Fruit fly (Drosophila melanogaster): ENCODE results near the gene Efa6.

The Efa6 gene

DNA sequence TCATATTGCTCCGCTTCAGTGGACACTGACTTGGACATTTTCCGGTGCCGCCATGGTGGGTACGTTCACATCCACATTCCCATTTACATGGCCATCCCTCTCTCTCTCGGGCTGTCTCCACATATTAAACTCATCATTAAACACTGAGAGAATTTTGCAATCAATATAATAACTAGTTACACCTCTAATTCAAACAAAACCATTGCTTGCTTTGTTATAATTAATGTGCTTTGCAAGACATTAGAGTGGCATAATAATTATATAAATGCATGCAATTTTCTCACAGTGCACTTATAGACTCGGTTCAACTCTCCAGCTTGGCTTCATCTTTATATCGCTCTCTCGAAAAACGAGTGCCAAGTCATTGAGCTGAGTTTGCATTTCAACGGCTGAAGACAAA, 37.2 kb downstream of the Efa6 start (continued):
- TF ChIP-seq gsb-n (tag; optimal IDR thresholded peaks at IDR 0.05) (no peak), CG4730 (GFP tag; IDR thresholded peaks at IDR 0.05) (peak; percentile 47; the same call in 1 of the 2 replicates), CG9215 (GFP tag; IDR thresholded peaks at IDR 0.05) (peak; percentile 34; the same call in 1 of the 2 replicates), Xbp1 (GFP tag; optimal IDR thresholded peaks at IDR 0.05) (peak; percentile 65), CoRest (tag; optimal IDR thresholded peaks at IDR 0.05) (peak; percentile 55), wek (GFP tag; optimal IDR thresholded peaks at IDR 0.05) (no peak), HLH3B (GFP tag; IDR thresholded peaks at IDR 0.05) (peak; percentile 82), ab (GFP tag; optimal IDR thresholded peaks at IDR 0.05) (no peak), H15 (GFP tag; IDR thresholded peaks at IDR 0.05) (peak; percentile 77; the same call in 2 of the 3 replicates), CG17568 (GFP tag; optimal IDR thresholded peaks at IDR 0.05) (no peak), CG6791 (GFP tag; IDR thresholded peaks at IDR 0.05; ENCODE audit: partially characterized antibody) (no peak), MBD-R2 (GFP tag; IDR thresholded peaks at IDR 0.05) (peak; percentile 25; the same call in 1 of the 2 replicates), ranshi (GFP tag; IDR thresholded peaks at IDR 0.05) (peak; percentile 67), dmrt99B (tag; optimal IDR thresholded peaks at IDR 0.05) (peak; percentile 87), tio (GFP tag; optimal IDR thresholded peaks at IDR 0.05) (no peak), danr (GFP tag; IDR thresholded peaks at IDR 0.05) (peak; percentile 53; the same call in 1 of the 2 replicates), CG11085 (GFP tag; IDR thresholded peaks at IDR 0.05) (no peak), Eip74EF (GFP tag; optimal IDR thresholded peaks at IDR 0.05) (no peak), ase (GFP tag; IDR thresholded peaks at IDR 0.05) (peak; percentile 75; the same call in 2 of the 3 replicates), Sin3A (optimal IDR thresholded peaks at IDR 0.05) (no peak), CG12071 (GFP tag; optimal IDR thresholded peaks at IDR 0.05) (peak; percentile 62), z (GFP tag; IDR thresholded peaks at IDR 0.05) (no peak), caup (GFP tag; optimal IDR thresholded peaks at IDR 0.05; ENCODE audit: severe bottlenecking) (peak; percentile 38), CG8281 (tag; optimal IDR thresholded peaks at IDR 0.05) (peak; percentile 15), sisA (GFP tag; IDR thresholded peaks at IDR 0.05) (peak; percentile 77), Lim3 (GFP tag; IDR thresholded peaks at IDR 0.05) (peak; percentile 57; the same call in 1 of the 2 replicates), Med (GFP tag) (peak; percentile 91), abd-A (tag; optimal IDR thresholded peaks at IDR 0.05) (no peak), tap (tag; optimal IDR thresholded peaks at IDR 0.05) (no peak), Dref (GFP tag; IDR thresholded peaks at IDR 0.05) (no peak), CG13424 (tag; optimal IDR thresholded peaks at IDR 0.05) (peak; percentile 58), Doc3 (GFP tag; IDR thresholded peaks at IDR 0.05; ENCODE audit: partially characterized antibody) (no peak), CG13624 (GFP tag; optimal IDR thresholded peaks at IDR 0.05) (peak; percentile 54), CG7786 (GFP tag; optimal IDR thresholded peaks at IDR 0.05) (no peak), CG42726 (GFP tag; IDR thresholded peaks at IDR 0.05; ENCODE audit: partially characterized antibody) (no peak), Neu2 (GFP tag; optimal IDR thresholded peaks at IDR 0.05; ENCODE audit: borderline replicate concordance) (no peak), CG43689 (GFP tag; IDR thresholded peaks at IDR 0.05) (no peak), trem (tag; optimal IDR thresholded peaks at IDR 0.05) (peak; percentile 42), zfh2 (GFP tag; optimal IDR thresholded peaks at IDR 0.05) (no peak), CG12236 (GFP tag; optimal IDR thresholded peaks at IDR 0.05) (no peak), psq (GFP tag; optimal IDR thresholded peaks at IDR 0.05) (no peak), so (GFP tag; IDR thresholded peaks at IDR 0.05) (peak; percentile 77; the same call in 2 of the 3 replicates), ato (GFP tag; IDR thresholded peaks at IDR 0.05; ENCODE audit: partially characterized antibody) (no peak), mam (GFP tag; optimal IDR thresholded peaks at IDR 0.05) (peak; percentile 56), CG31224 (GFP tag; IDR thresholded peaks at IDR 0.05) (no peak), sqz (GFP tag; optimal IDR thresholded peaks at IDR 0.05) (peak; percentile 18), CG7963 (GFP tag; IDR thresholded peaks at IDR 0.05; ENCODE audit: partially characterized antibody) (no peak), CG10209 (GFP tag; optimal IDR thresholded peaks at IDR 0.05) (peak; percentile 42), cad (GFP tag; optimal IDR thresholded peaks at IDR 0.05) (no peak), CG11456 (GFP tag; IDR thresholded peaks at IDR 0.05) (peak; percentile 69; the same call in 1 of the 3 replicates), CG18599 (GFP tag; optimal IDR thresholded peaks at IDR 0.05) (peak; percentile 59)
